Worm (Caenorhabditis elegans) whole organism, early embryonic: ENCODE results near the gene C48B4.6.

Experiments used
- B0310.2 ChIP-seq: sonication (generic microtip); optimal IDR thresholded peaks from 2 replicates; lab custom pipeline; 2016; ENCODE audit warnings: mild to moderate bottlenecking, missing genetic modification characterization, missing compliant biosample characterization
- F13C5.2 ChIP-seq: sonication (generic microtip); optimal IDR thresholded peaks from 2 replicates; lab custom pipeline; 2017; ENCODE audit warnings: mild to moderate bottlenecking, missing genetic modification characterization, inconsistent platforms, missing compliant biosample characterization
- aly-1 ChIP-seq: sonication (generic microtip); optimal IDR thresholded peaks from 2 replicates; lab custom pipeline; 2016; ENCODE audit warnings: missing genetic modification characterization, missing compliant biosample characterization
- ama-1 ChIP-seq: fragments of 150-350 bp; optimal IDR thresholded peaks from 2 replicates; lab custom pipeline; 2014
- ceh-13 ChIP-seq: fragments of 200-800 bp; sonication (Bioruptor generic); optimal IDR thresholded peaks from 2 replicates; lab custom pipeline; 2018; ENCODE audit warnings: mild to moderate bottlenecking, missing genetic modification characterization, missing compliant biosample characterization
- ceh-36 ChIP-seq: sonication (generic microtip); optimal IDR thresholded peaks from 2 replicates; lab custom pipeline; 2016; ENCODE audit warnings: missing genetic modification characterization, inconsistent platforms, missing compliant biosample characterization
- hmbx-1 ChIP-seq: sonication (generic microtip); optimal IDR thresholded peaks from 2 replicates; lab custom pipeline; 2016; ENCODE audit warnings: mild to moderate bottlenecking, missing genetic modification characterization, missing compliant biosample characterization
- pes-1 ChIP-seq: fragments of 200-800 bp; sonication (Bioruptor generic); IDR thresholded peaks from 2 replicates; pipeline ENCODE4 v1.3.6; 2022; ENCODE audit warnings: missing genetic modification reagents, missing genetic modification characterization, missing compliant biosample characterization

- TF ChIP-seq F13C5.2 (tag; lab: Kevin White, UChicago) (no peak), ceh-36 (no peak), ceh-13 (GFP tag; lab: Kevin White, UChicago) (no peak), pes-1 (GFP tag; lab: Robert Waterston, UW) (no peak), ama-1 (lab: Kevin White, UChicago) (no peak), hmbx-1 (no peak), aly-1 (tag; lab: Kevin White, UChicago) (no peak), B0310.2 (tag; lab: Kevin White, UChicago) (no peak)
Observed at ce11 chrIII:9570869-9571268, 12.5 kb upstream of the C48B4.6 start.
